Fruit fly (Drosophila melanogaster) whole organism, embryonic: ENCODE measurements around the gene CG10970.

ENCODE experiments used
- CG10321 ChIP-seq: fragments of 200-800 bp; sonication (Bioruptor generic); IDR thresholded peaks from 2 replicates; pipeline ENCODE4 v1.3.6; 2022; ENCODE audit warnings: missing biosample characterization, missing genetic modification characterization
- CG10959 ChIP-seq: fragments of 200-800 bp; sonication (Bioruptor generic); IDR thresholded peaks from 2 replicates; pipeline ENCODE4 v1.3.6; 2022; ENCODE audit warnings: missing biosample characterization, missing genetic modification characterization
- CG12299 ChIP-seq: fragments of 200-800 bp; sonication (Bioruptor generic); optimal IDR thresholded peaks from 2 replicates; lab custom pipeline; 2018; ENCODE audit warnings: missing biosample characterization, mild to moderate bottlenecking, missing genetic modification characterization
- CG13894 ChIP-seq: fragments of 200-800 bp; sonication (Bioruptor generic); optimal IDR thresholded peaks from 3 replicates; lab custom pipeline; 2018; ENCODE audit warnings: missing biosample characterization, mild to moderate bottlenecking, missing genetic modification characterization, moderate library complexity
- CG14050 ChIP-seq: fragments of 200-800 bp; sonication (Bioruptor generic); IDR thresholded peaks from 3 replicates; pipeline ENCODE4 v1.3.6; 2022; ENCODE audit warnings: missing biosample characterization, missing genetic modification characterization
- CG14965 ChIP-seq: fragments of 200-800 bp; sonication (Bioruptor generic); optimal IDR thresholded peaks from 2 replicates; lab custom pipeline; 2016; ENCODE audit warnings: missing biosample characterization, missing genetic modification characterization, borderline replicate concordance
- CG15073 ChIP-seq: fragments of 200-800 bp; sonication (Bioruptor generic); optimal IDR thresholded peaks from 2 replicates; lab custom pipeline; 2016; ENCODE audit warnings: missing biosample characterization, missing genetic modification characterization
- CG1529 ChIP-seq: fragments of 200-800 bp; sonication (Bioruptor generic); optimal IDR thresholded peaks from 3 replicates; lab custom pipeline; 2018; ENCODE audit warnings: missing biosample characterization, missing genetic modification characterization
- CG16779 ChIP-seq: fragments of 200-800 bp; sonication (Bioruptor generic); IDR thresholded peaks from 2 replicates; pipeline ENCODE4 v1.3.6; 2022; ENCODE audit warnings: missing biosample characterization, missing genetic modification characterization
- CG17186 ChIP-seq: fragments of 200-800 bp; sonication (Bioruptor generic); optimal IDR thresholded peaks from 3 replicates; lab custom pipeline; 2017; ENCODE audit warnings: missing biosample characterization, missing genetic modification reagents, missing genetic modification characterization
- CG2120 ChIP-seq: fragments of 200-800 bp; sonication (Bioruptor generic); optimal IDR thresholded peaks from 3 replicates; lab custom pipeline; 2016; ENCODE audit warnings: missing biosample characterization, missing genetic modification characterization
- CG31388 ChIP-seq: fragments of 200-800 bp; sonication (Bioruptor generic); optimal IDR thresholded peaks from 2 replicates; lab custom pipeline; 2016; ENCODE audit warnings: missing biosample characterization, missing genetic modification characterization
- CG32532 ChIP-seq: fragments of 200-800 bp; sonication (Bioruptor generic); IDR thresholded peaks from 2 replicates; pipeline ENCODE4 v1.3.6; 2022; ENCODE audit warnings: missing biosample characterization, missing genetic modification characterization
- CG3281 ChIP-seq: fragments of 200-800 bp; sonication (Bioruptor generic); optimal IDR thresholded peaks from 3 replicates; lab custom pipeline; 2017; ENCODE audit warnings: missing biosample characterization, mild to moderate bottlenecking, missing genetic modification characterization
- CG33213 ChIP-seq: fragments of 200-800 bp; sonication (Bioruptor generic); optimal IDR thresholded peaks from 3 replicates; lab custom pipeline; 2016; ENCODE audit warnings: missing biosample characterization, missing genetic modification characterization
- CG4707 ChIP-seq: fragments of 200-800 bp; sonication (Bioruptor generic); optimal IDR thresholded peaks from 2 replicates; lab custom pipeline; 2018; ENCODE audit warnings: missing biosample characterization, mild to moderate bottlenecking, missing genetic modification characterization, moderate library complexity
- CG6689 ChIP-seq: fragments of 200-800 bp; sonication (Bioruptor generic); IDR thresholded peaks from 2 replicates; pipeline ENCODE4 v1.3.6; 2022; ENCODE audit warnings: missing biosample characterization, missing genetic modification characterization
- CG6791 ChIP-seq: fragments of 200-800 bp; sonication (Bioruptor generic); IDR thresholded peaks from 3 replicates; pipeline ENCODE4 v1.3.6; 2022; ENCODE audit warnings: missing biosample characterization, missing genetic modification characterization; ENCODE audit not compliant: partially characterized antibody
- CkIIα-i1 ChIP-seq: fragments of 200-800 bp; sonication (Bioruptor generic); IDR thresholded peaks from 2 replicates; pipeline ENCODE4 v1.3.6; 2022; ENCODE audit warnings: missing biosample characterization, missing genetic modification characterization
- Drgx ChIP-seq: fragments of 200-800 bp; sonication (Bioruptor generic); IDR thresholded peaks from 2 replicates; pipeline ENCODE4 v1.3.6; 2022; ENCODE audit warnings: missing biosample characterization, missing genetic modification characterization
- E2f2 ChIP-seq: fragments of 200-800 bp; sonication (Bioruptor generic); IDR thresholded peaks from 2 replicates; pipeline ENCODE4 v1.3.6; 2022; ENCODE audit warnings: missing biosample characterization, missing genetic modification characterization
- Fer1 ChIP-seq: fragments of 200-800 bp; sonication (Bioruptor generic); optimal IDR thresholded peaks from 2 replicates; lab custom pipeline; 2017; ENCODE audit warnings: missing biosample characterization, mild to moderate bottlenecking, missing genetic modification characterization
- Gsc ChIP-seq: fragments of 200-800 bp; sonication (Bioruptor generic); IDR thresholded peaks from 2 replicates; pipeline ENCODE4 v1.3.6; 2022; ENCODE audit warnings: missing biosample characterization, missing genetic modification characterization
- HHEX ChIP-seq: fragments of 200-800 bp; sonication (Bioruptor generic); optimal IDR thresholded peaks from 3 replicates; lab custom pipeline; 2017; ENCODE audit warnings: missing biosample characterization, mild to moderate bottlenecking, missing genetic modification characterization, missing genetic modification reagents
- HLH3B ChIP-seq: fragments of 200-800 bp; sonication (Bioruptor generic); IDR thresholded peaks from 2 replicates; pipeline ENCODE4 v1.3.6; 2022; ENCODE audit warnings: missing biosample characterization, missing genetic modification characterization
- Max ChIP-seq: fragments of 200-800 bp; sonication (Bioruptor generic); optimal IDR thresholded peaks from 2 replicates; lab custom pipeline; 2016; ENCODE audit warnings: missing biosample characterization, mild to moderate bottlenecking, missing genetic modification characterization
- Mrtf ChIP-seq: fragments of 200-800 bp; sonication (Bioruptor generic); IDR thresholded peaks from 3 replicates; pipeline ENCODE4 v1.3.6; 2022; ENCODE audit warnings: missing biosample characterization, missing genetic modification characterization
- Neu2 ChIP-seq: fragments of 200-800 bp; sonication (Bioruptor generic); optimal IDR thresholded peaks from 3 replicates; lab custom pipeline; 2016; ENCODE audit warnings: missing biosample characterization, missing genetic modification characterization, borderline replicate concordance
- Pdp1 ChIP-seq, 2 experiments: fragments of 200-800 bp; sonication (Bioruptor generic); optimal IDR thresholded peaks; 3 replicates each; lab custom pipeline; 2016; ENCODE audit warnings: missing biosample characterization in 2 of 2, missing genetic modification characterization in 2 of 2, mild to moderate bottlenecking in 1 of 2, moderate library complexity in 1 of 2
- Ravus ChIP-seq: fragments of 200-800 bp; sonication (Bioruptor generic); IDR thresholded peaks from 2 replicates; pipeline ENCODE4 v1.3.6; 2022; ENCODE audit warnings: missing biosample characterization, missing genetic modification characterization
- Sry-δ ChIP-seq: fragments of 200-800 bp; sonication (Bioruptor generic); optimal IDR thresholded peaks from 2 replicates; lab custom pipeline; 2016; ENCODE audit warnings: missing biosample characterization, missing genetic modification characterization
- TFAM ChIP-seq: fragments of 200-800 bp; sonication (Bioruptor generic); optimal IDR thresholded peaks from 2 replicates; lab custom pipeline; 2017; ENCODE audit warnings: missing biosample characterization, missing genetic modification characterization, inconsistent platforms
- bab2 ChIP-seq: fragments of 200-800 bp; sonication (Bioruptor generic); optimal IDR thresholded peaks from 2 replicates; lab custom pipeline; 2016; ENCODE audit warnings: missing biosample characterization, missing genetic modification characterization
- bsh ChIP-seq, 2 experiments: fragments of 200-800 bp; sonication (Bioruptor generic); optimal IDR thresholded peaks; 2 replicates each; lab custom pipeline; 2017 to 2018; ENCODE audit warnings: mild to moderate bottlenecking in 2 of 2, missing biosample characterization in 2 of 2, missing genetic modification characterization in 2 of 2, moderate library complexity in 1 of 2
- ci ChIP-seq: fragments of 200-800 bp; sonication (Bioruptor generic); IDR thresholded peaks from 3 replicates; pipeline ENCODE4 v1.3.6; 2022; ENCODE audit warnings: missing biosample characterization, missing genetic modification characterization
- dmrt99B ChIP-seq: fragments of 200-800 bp; sonication (Bioruptor generic); optimal IDR thresholded peaks from 2 replicates; lab custom pipeline; 2018; ENCODE audit warnings: missing biosample characterization, mild to moderate bottlenecking, missing genetic modification characterization, moderate library complexity
- dysf ChIP-seq: fragments of 200-800 bp; sonication (Bioruptor generic); IDR thresholded peaks from 3 replicates; pipeline ENCODE4 v1.3.6; 2022; ENCODE audit warnings: missing biosample characterization, missing genetic modification characterization
- fd102C ChIP-seq: fragments of 200-800 bp; sonication (Bioruptor generic); optimal IDR thresholded peaks from 2 replicates; lab custom pipeline; 2018; ENCODE audit warnings: missing biosample characterization, mild to moderate bottlenecking, missing genetic modification characterization, moderate library complexity
- jumu ChIP-seq: fragments of 200-800 bp; sonication (Bioruptor generic); optimal IDR thresholded peaks from 3 replicates; lab custom pipeline; 2016; ENCODE audit warnings: missing biosample characterization, missing genetic modification characterization
- lab ChIP-seq: fragments of 200-800 bp; sonication (Bioruptor generic); optimal IDR thresholded peaks from 3 replicates; lab custom pipeline; 2017; ENCODE audit warnings: missing biosample characterization, missing genetic modification characterization, mild to moderate bottlenecking, moderate library complexity, missing genetic modification reagents
- org-1 ChIP-seq: fragments of 200-800 bp; sonication (Bioruptor generic); optimal IDR thresholded peaks from 2 replicates; lab custom pipeline; 2017; ENCODE audit warnings: missing biosample characterization, missing genetic modification characterization
- pan ChIP-seq, 4 experiments: fragments of >200 bp in 3 of 4; fragments of 200-800 bp in 1 of 4; sonication (Bioruptor generic) in 1 of 4; optimal IDR thresholded peaks in 3 of 4; IDR thresholded peaks in 1 of 4; 2 replicates each; pipeline versions ENCODE4 v1.3.6 to Lab custom; 2017 to 2022; ENCODE audit warnings: missing biosample characterization in 2 of 4, missing genetic modification characterization in 2 of 4, mixed read lengths in 1 of 4
- pho ChIP-seq: fragments of 200-800 bp; sonication (Bioruptor generic); optimal IDR thresholded peaks from 2 replicates; lab custom pipeline; 2016; ENCODE audit warnings: missing biosample characterization, missing genetic modification characterization
- pita ChIP-seq: fragments of 200-800 bp; sonication (Bioruptor generic); optimal IDR thresholded peaks from 2 replicates; lab custom pipeline; 2017; ENCODE audit warnings: missing biosample characterization, mild to moderate bottlenecking, missing genetic modification characterization
- ro ChIP-seq: fragments of 200-800 bp; sonication (Bioruptor generic); IDR thresholded peaks from 2 replicates; pipeline ENCODE4 v1.3.6; 2022; ENCODE audit warnings: missing biosample characterization, missing genetic modification characterization
- sob ChIP-seq: fragments of 200-800 bp; sonication (Bioruptor generic); IDR thresholded peaks from 2 replicates; pipeline ENCODE4 v1.3.6; 2022; ENCODE audit warnings: missing biosample characterization, missing genetic modification characterization
- tna ChIP-seq: fragments of 200-800 bp; sonication (Bioruptor generic); IDR thresholded peaks from 2 replicates; pipeline ENCODE4 v1.3.6; 2022; ENCODE audit warnings: missing biosample characterization, missing genetic modification characterization; ENCODE audit not compliant: partially characterized antibody
- unc-4 ChIP-seq: fragments of 200-800 bp; sonication (Bioruptor generic); IDR thresholded peaks from 2 replicates; pipeline ENCODE4 v1.3.6; 2022; ENCODE audit warnings: missing biosample characterization, missing genetic modification characterization; ENCODE audit not compliant: partially characterized antibody
- vvl ChIP-seq: fragments of 200-800 bp; sonication (Bioruptor generic); IDR thresholded peaks from 2 replicates; pipeline ENCODE4 v1.3.6; 2022; ENCODE audit warnings: missing biosample characterization, missing genetic modification characterization
- wdn ChIP-seq: fragments of 200-800 bp; sonication (Bioruptor generic); IDR thresholded peaks from 2 replicates; pipeline ENCODE4 v1.3.6; 2022; ENCODE audit warnings: missing biosample characterization, missing genetic modification characterization
- wek ChIP-seq: fragments of 200-800 bp; sonication (Bioruptor generic); optimal IDR thresholded peaks from 3 replicates; lab custom pipeline; 2018; ENCODE audit warnings: missing biosample characterization, mild to moderate bottlenecking, missing genetic modification characterization, moderate library complexity

CG10970 gene

DNA sequence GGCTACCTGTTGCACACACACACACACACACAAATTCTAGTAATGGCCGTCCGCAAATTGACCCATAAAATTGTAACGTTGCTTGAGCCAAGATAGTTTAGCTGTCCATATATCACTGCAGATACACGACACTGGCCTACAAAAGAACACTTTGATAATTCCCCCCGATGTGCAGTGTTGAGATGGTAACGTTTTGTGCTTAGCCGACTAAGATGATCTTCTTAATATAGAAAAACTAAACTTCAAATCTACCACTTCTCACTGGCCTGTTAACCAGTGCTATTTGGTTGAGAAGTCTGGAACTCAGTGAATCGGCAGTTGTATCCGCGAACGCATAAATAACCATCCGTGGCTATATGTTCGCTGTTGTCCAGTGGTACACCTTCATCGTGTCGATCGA is 2.4 kb downstream of the CG10970 start (continued):
- TF ChIP-seq jumu (GFP tag; lab: Kevin White, UChicago) (no peak), CG1529 (GFP tag; lab: Kevin White, UChicago) (no peak), bab2 (GFP tag; lab: Kevin White, UChicago) (no peak), pan (optimal IDR thresholded peaks at IDR 0.05; lab: Kevin White, UChicago) (no peak), pan (GFP tag; optimal IDR thresholded peaks at IDR 0.05 in 1 of 2, IDR thresholded peaks at IDR 0.05 in 1 of 2) (peak in 1 of 2 experiments; percentile 45), CG16779 (0 out of 2 replicates have a peak, but pooled peaks have one; percentile 4), dysf (GFP tag; lab: Robert Waterston, UW) (peak; percentile 43; the same call in 2 of the 3 replicates), CG10959 (no peak), Pdp1 (GFP tag; optimal IDR thresholded peaks at IDR 0.05; lab: Kevin White, UChicago) (no peak), CG6791 (GFP tag; lab: Robert Waterston, UW) (no peak), Fer1 (GFP tag; lab: Kevin White, UChicago) (no peak), bsh (GFP tag; optimal IDR thresholded peaks at IDR 0.05; lab: Kevin White, UChicago) (peak in 1 of 2 experiments; percentile 34), CG6689 (GFP tag; lab: Robert Waterston, UW) (no peak), CG31388 (GFP tag; lab: Kevin White, UChicago) (no peak), CG14050 (no peak), Sry-δ (GFP tag; lab: Kevin White, UChicago) (no peak), CG17186 (GFP tag; lab: Kevin White, UChicago) (no peak), dmrt99B (tag; lab: Kevin White, UChicago) (no peak), Max (GFP tag; lab: Kevin White, UChicago) (no peak), tna (GFP tag; lab: Robert Waterston, UW) (no peak), org-1 (no peak), CG10321 (GFP tag; lab: Robert Waterston, UW) (no peak), unc-4 (no peak), lab (GFP tag; lab: Kevin White, UChicago) (no peak), CG14965 (GFP tag; lab: Kevin White, UChicago) (no peak), CG2120 (GFP tag; lab: Kevin White, UChicago) (no peak), Mrtf (GFP tag; lab: Robert Waterston, UW) (0 out of 3 replicates have a peak, but pooled peaks have one; percentile 44), Ravus (GFP tag; lab: Robert Waterston, UW) (no peak), CG32532 (GFP tag; lab: Robert Waterston, UW) (peak; percentile 38; the same call in 1 of the 2 replicates), HHEX (GFP tag; lab: Kevin White, UChicago) (no peak), ro (GFP tag; lab: Robert Waterston, UW) (no peak), Neu2 (GFP tag; lab: Kevin White, UChicago) (no peak), CG3281 (GFP tag; lab: Kevin White, UChicago) (no peak), CkIIα-i1 (no peak), pita (GFP tag; lab: Kevin White, UChicago) (no peak), pho (GFP tag; lab: Kevin White, UChicago) (no peak), CG33213 (GFP tag; lab: Kevin White, UChicago) (no peak), Drgx (GFP tag; lab: Robert Waterston, UW) (peak; percentile 77), HLH3B (0 out of 2 replicates have a peak, but pooled peaks have one; percentile 12), ci (GFP tag; lab: Robert Waterston, UW) (0 out of 3 replicates have a peak, but pooled peaks have one; percentile 31), sob (peak; percentile 56), wek (GFP tag; lab: Kevin White, UChicago) (no peak), wdn (GFP tag; lab: Robert Waterston, UW) (no peak), vvl (GFP tag; lab: Robert Waterston, UW) (peak; percentile 38; the same call in 1 of the 2 replicates), E2f2 (GFP tag; lab: Robert Waterston, UW) (no peak), fd102C (GFP tag; lab: Kevin White, UChicago) (no peak), CG15073 (GFP tag; lab: Kevin White, UChicago) (no peak), TFAM (GFP tag; lab: Kevin White, UChicago) (no peak), CG13894 (tag; lab: Kevin White, UChicago) (no peak), CG4707 (GFP tag; lab: Kevin White, UChicago) (no peak), CG12299 (tag; lab: Kevin White, UChicago) (no peak), Gsc (GFP tag; lab: Robert Waterston, UW) (no peak)
